Worm (Caenorhabditis elegans) whole organism, L3 larva: ENCODE data around the gene ogdh-2.

Source experiments
- ama-1 ChIP-seq: fragments of 150-350 bp; optimal IDR thresholded peaks from 2 replicates; lab custom pipeline; 2018
- daf-12 ChIP-seq: fragments of 150-350 bp; optimal IDR thresholded peaks from 2 replicates; lab custom pipeline; 2014; ENCODE audit warnings: missing biosample characterization, missing genetic modification reagents, missing genetic modification characterization
- egl-27 ChIP-seq: sonication (generic microtip); optimal IDR thresholded peaks from 4 replicates; lab custom pipeline; 2017; ENCODE audit warnings: missing biosample characterization, missing genetic modification reagents, missing genetic modification characterization
- elt-3 ChIP-seq, 3 experiments: fragments of 150-350 bp in 1 of 3; sonication (generic microtip) in 2 of 3; optimal IDR thresholded peaks; 2 replicates in 2 of 3; 4 replicates in 1 of 3; lab custom pipeline; 2014 to 2017; ENCODE audit warnings: missing biosample characterization in 3 of 3, missing genetic modification characterization in 3 of 3
- eor-1 ChIP-seq, 2 experiments: fragments of 150-350 bp; optimal IDR thresholded peaks; 2 replicates each; lab custom pipeline; 2014 to 2018; ENCODE audit warnings: missing biosample characterization in 2 of 2, missing genetic modification characterization in 2 of 2
- jun-1 ChIP-seq: fragments of 150-350 bp; optimal IDR thresholded peaks from 2 replicates; lab custom pipeline; 2014; ENCODE audit warnings: missing biosample characterization, missing genetic modification reagents, missing genetic modification characterization
- lsy-12 ChIP-seq: sonication (generic microtip); optimal IDR thresholded peaks from 2 replicates; lab custom pipeline; 2016; ENCODE audit warnings: mild to moderate bottlenecking, missing genetic modification characterization, missing compliant biosample characterization
- mml-1 ChIP-seq: fragments of 150-350 bp; sonication (generic microtip); optimal IDR thresholded peaks from 3 replicates; lab custom pipeline; 2014; ENCODE audit warnings: missing biosample characterization, missing genetic modification characterization
- pqm-1 ChIP-seq: fragments of 150-350 bp; optimal IDR thresholded peaks from 2 replicates; lab custom pipeline; 2017; ENCODE audit warnings: missing biosample characterization, missing genetic modification characterization, inconsistent platforms
- snpc-4 ChIP-seq: fragments of 150-350 bp; optimal IDR thresholded peaks from 2 replicates; lab custom pipeline; 2014; ENCODE audit warnings: missing biosample characterization, missing genetic modification characterization
- zag-1 ChIP-seq: fragments of 150-350 bp; optimal IDR thresholded peaks from 2 replicates; lab custom pipeline; 2014; ENCODE audit warnings: missing biosample characterization, missing genetic modification characterization
- ztf-11 ChIP-seq: fragments of 150-350 bp; optimal IDR thresholded peaks from 2 replicates; lab custom pipeline; 2014; ENCODE audit warnings: missing biosample characterization, missing genetic modification characterization

ogdh-2 gene

ce11 chrV:12252272-12252671, 58.0 kb downstream of the ogdh-2 start, which contains the start of gene lrx-1:
TSS of gene lrx-1 (plus strand) at chrV:12252572.
- TF ChIP-seq ztf-11 (tag; lab: Kevin White, UChicago) (no peak), mml-1 (tag; lab: Kevin White, UChicago) (no peak), snpc-4 (no peak), eor-1 (tag; optimal IDR thresholded peaks at IDR 0.05; lab: Kevin White, UChicago) (no peak), ama-1 (lab: Kevin White, UChicago) (no peak), zag-1 (tag; lab: Kevin White, UChicago) (no peak), lsy-12 (tag; lab: Kevin White, UChicago) (no peak), jun-1 (tag; lab: Kevin White, UChicago) (no peak), elt-3 (tag; optimal IDR thresholded peaks at IDR 0.05; lab: Kevin White, UChicago) (no peak), daf-12 (tag; lab: Kevin White, UChicago) (no peak), egl-27 (tag; lab: Kevin White, UChicago) (no peak), pqm-1 (tag; lab: Kevin White, UChicago) (no peak)
